Fruit fly (Drosophila melanogaster): Measurements from ENCODE around the gene CG14903.

CG14903 gene

dm6 chr3R:16541932-16542331, 31.6 kb downstream of the CG14903 start (continued):
- TF ChIP-seq Met (GFP tag; optimal IDR thresholded peaks at IDR 0.05), result peak; percentile 34
- TF ChIP-seq esn (GFP tag; optimal IDR thresholded peaks at IDR 0.05), result peak; percentile 27
- TF ChIP-seq ss (GFP tag; optimal IDR thresholded peaks at IDR 0.05), result no peak
- TF ChIP-seq CG15336 (GFP tag; IDR thresholded peaks at IDR 0.05), result no peak
- no peak for TF ChIP-seq CG6854 (GFP tag; optimal IDR thresholded peaks at IDR 0.05)
- no peak for TF ChIP-seq Sox14 (GFP tag; optimal IDR thresholded peaks at IDR 0.05)
- TF ChIP-seq achi (GFP tag; optimal IDR thresholded peaks at IDR 0.05), result peak; percentile 7
- TF ChIP-seq Sox15 (GFP tag; optimal IDR thresholded peaks at IDR 0.05), result no peak
- no peak for TF ChIP-seq CG8319 (GFP tag; optimal IDR thresholded peaks at IDR 0.05)
- no peak for TF ChIP-seq CG8119 (GFP tag; IDR thresholded peaks at IDR 0.05)
- no peak for TF ChIP-seq CG34406 (GFP tag; optimal IDR thresholded peaks at IDR 0.05)
- TF ChIP-seq CG32006 (GFP tag; optimal IDR thresholded peaks at IDR 0.05), result peak; percentile 40
- TF ChIP-seq CG7368 (GFP tag; optimal IDR thresholded peaks at IDR 0.05), result no peak
- peak; percentile 23 for TF ChIP-seq CG11902 (GFP tag; optimal IDR thresholded peaks at IDR 0.05)
- TF ChIP-seq Lpt (GFP tag; optimal IDR thresholded peaks at IDR 0.05), result no peak
- peak; percentile 22 for TF ChIP-seq cyc (GFP tag; optimal IDR thresholded peaks at IDR 0.05)
- TF ChIP-seq CG6163 (GFP tag; IDR thresholded peaks at IDR 0.05), result 0 out of 3 replicates have a peak, but pooled peaks have one; percentile 22
- TF ChIP-seq CG3919 (GFP tag; optimal IDR thresholded peaks at IDR 0.05), result peak; percentile 20
- no peak for TF ChIP-seq svp (GFP tag)
- TF ChIP-seq CG6276 (GFP tag; optimal IDR thresholded peaks at IDR 0.05), result no peak
- no peak for TF ChIP-seq Smox (GFP tag; optimal IDR thresholded peaks at IDR 0.05)
- no peak for TF ChIP-seq CG6792 (GFP tag; optimal IDR thresholded peaks at IDR 0.05)
- TF ChIP-seq spab (GFP tag; optimal IDR thresholded peaks at IDR 0.05), result peak; percentile 41
- peak; percentile 44 for TF ChIP-seq OdsH (GFP tag; optimal IDR thresholded peaks at IDR 0.05)
- TF ChIP-seq CG6808 (GFP tag; optimal IDR thresholded peaks at IDR 0.05), result peak; percentile 25
- TF ChIP-seq dac (GFP tag; optimal IDR thresholded peaks at IDR 0.05), result no peak
- no peak for TF ChIP-seq salr (GFP tag; optimal IDR thresholded peaks at IDR 0.05)
- TF ChIP-seq topi (GFP tag; optimal IDR thresholded peaks at IDR 0.05), result peak; percentile 43
- TF ChIP-seq Hr4 (GFP tag; optimal IDR thresholded peaks at IDR 0.05), result peak; percentile 9
- TF ChIP-seq CG11294 (GFP tag; IDR thresholded peaks at IDR 0.05), result no peak

dm6 chr3R:16541293-16541692, 32.3 kb downstream of the CG14903 start:
- TF ChIP-seq CG6792 (GFP tag; optimal IDR thresholded peaks at IDR 0.05) (no peak), CG15336 (GFP tag; IDR thresholded peaks at IDR 0.05) (no peak), dsx (GFP tag; optimal IDR thresholded peaks at IDR 0.05; ENCODE audit: poor library complexity, severe bottlenecking) (peak; percentile 93), CG8319 (GFP tag; optimal IDR thresholded peaks at IDR 0.05) (no peak)

dm6 chr3R:16538862-16539437, 34.6 kb downstream of the CG14903 start:
- no peak for TF ChIP-seq salr (GFP tag; optimal IDR thresholded peaks at IDR 0.05)
- TF ChIP-seq CG11902 (GFP tag; optimal IDR thresholded peaks at IDR 0.05), result no peak
- no peak for TF ChIP-seq Gug (GFP tag; IDR thresholded peaks at IDR 0.05)
- TF ChIP-seq CG11294 (GFP tag; IDR thresholded peaks at IDR 0.05), result no peak
- TF ChIP-seq Hr4 (GFP tag; optimal IDR thresholded peaks at IDR 0.05), result no peak
- TF ChIP-seq Blimp-1 (GFP tag; optimal IDR thresholded peaks at IDR 0.05), result no peak
- TF ChIP-seq eg (GFP tag; IDR thresholded peaks at IDR 0.05), result no peak
- TF ChIP-seq Eip78C (GFP tag), result no peak
- TF ChIP-seq CG7368 (GFP tag; optimal IDR thresholded peaks at IDR 0.05), result no peak
- no peak for TF ChIP-seq CG3919 (GFP tag; optimal IDR thresholded peaks at IDR 0.05)
- TF ChIP-seq Ets96B (tag; optimal IDR thresholded peaks at IDR 0.05), result no peak
- TF ChIP-seq fd59A (GFP tag; optimal IDR thresholded peaks at IDR 0.05), result no peak
- TF ChIP-seq net (GFP tag; optimal IDR thresholded peaks at IDR 0.05), result no peak
- no peak for TF ChIP-seq CG6792 (GFP tag; optimal IDR thresholded peaks at IDR 0.05)
- TF ChIP-seq CG3032 (tag; optimal IDR thresholded peaks at IDR 0.05), result no peak
- TF ChIP-seq Sox15 (GFP tag; optimal IDR thresholded peaks at IDR 0.05), result no peak
- no peak for TF ChIP-seq CG8319 (GFP tag; optimal IDR thresholded peaks at IDR 0.05)
- no peak for TF ChIP-seq lz (GFP tag; optimal IDR thresholded peaks at IDR 0.05)
- no peak for TF ChIP-seq Eip93F (GFP tag; optimal IDR thresholded peaks at IDR 0.05)

Data from whole organism, prepupa.